Fruit fly (Drosophila melanogaster) whole organism, embryonic: ENCODE data around the gene Myo31DF.

Experiments used
- BtbVII ChIP-seq: fragments of 200-800 bp; sonication (Bioruptor generic); optimal IDR thresholded peaks from 3 replicates; lab custom pipeline; 2017; ENCODE audit warnings: missing biosample characterization, mild to moderate bottlenecking, missing genetic modification characterization
- CG10959 ChIP-seq: fragments of 200-800 bp; sonication (Bioruptor generic); IDR thresholded peaks from 2 replicates; pipeline ENCODE4 v1.3.6; 2022; ENCODE audit warnings: missing biosample characterization, missing genetic modification characterization
- CG11456 ChIP-seq: fragments of 200-800 bp; sonication (Bioruptor generic); IDR thresholded peaks from 3 replicates; pipeline ENCODE4 v1.3.6; 2022; ENCODE audit warnings: missing biosample characterization, missing genetic modification characterization
- CG13775 ChIP-seq: fragments of 200-800 bp; sonication (Bioruptor generic); optimal IDR thresholded peaks from 3 replicates; lab custom pipeline; 2017; ENCODE audit warnings: missing biosample characterization, mild to moderate bottlenecking, missing genetic modification characterization
- CG14710 ChIP-seq: fragments of 200-800 bp; sonication (Bioruptor generic); optimal IDR thresholded peaks from 3 replicates; lab custom pipeline; 2019; ENCODE audit warnings: missing biosample characterization, mild to moderate bottlenecking, missing genetic modification characterization, moderate library complexity
- CG15514 ChIP-seq: fragments of 200-800 bp; sonication (Bioruptor generic); optimal IDR thresholded peaks from 3 replicates; lab custom pipeline; 2017; ENCODE audit warnings: missing biosample characterization, missing genetic modification characterization, mild to moderate bottlenecking, moderate library complexity, missing genetic modification reagents
- CG30403 ChIP-seq: fragments of 200-800 bp; sonication (Bioruptor generic); optimal IDR thresholded peaks from 3 replicates; lab custom pipeline; 2016; ENCODE audit warnings: missing biosample characterization, missing genetic modification characterization
- CG33213 ChIP-seq: fragments of 200-800 bp; sonication (Bioruptor generic); optimal IDR thresholded peaks from 3 replicates; lab custom pipeline; 2016; ENCODE audit warnings: missing biosample characterization, missing genetic modification characterization
- CG34224 ChIP-seq: fragments of 200-800 bp; sonication (Bioruptor generic); IDR thresholded peaks from 3 replicates; pipeline ENCODE4 v1.3.6; 2022; ENCODE audit warnings: missing biosample characterization, missing genetic modification characterization; ENCODE audit not compliant: partially characterized antibody
- CG3847 ChIP-seq: fragments of 200-800 bp; sonication (Bioruptor generic); IDR thresholded peaks from 2 replicates; pipeline ENCODE4 v1.3.6; 2022; ENCODE audit warnings: missing biosample characterization, missing genetic modification characterization
- CG6791 ChIP-seq: fragments of 200-800 bp; sonication (Bioruptor generic); IDR thresholded peaks from 3 replicates; pipeline ENCODE4 v1.3.6; 2022; ENCODE audit warnings: missing biosample characterization, missing genetic modification characterization; ENCODE audit not compliant: partially characterized antibody
- CG7357 ChIP-seq: fragments of 200-800 bp; sonication (Bioruptor generic); IDR thresholded peaks from 3 replicates; pipeline ENCODE4 v1.3.6; 2022; ENCODE audit warnings: missing biosample characterization, missing genetic modification characterization
- CG7987 ChIP-seq: fragments of 200-800 bp; sonication (Bioruptor generic); optimal IDR thresholded peaks from 2 replicates; lab custom pipeline; 2018; ENCODE audit warnings: missing biosample characterization, mild to moderate bottlenecking, missing genetic modification characterization, moderate library complexity
- CG8359 ChIP-seq: fragments of 200-800 bp; sonication (Bioruptor generic); optimal IDR thresholded peaks from 2 replicates; lab custom pipeline; 2017; ENCODE audit warnings: missing biosample characterization, mild to moderate bottlenecking, missing genetic modification characterization, borderline replicate concordance
- CG9817 ChIP-seq: fragments of 200-800 bp; sonication (Bioruptor generic); optimal IDR thresholded peaks from 2 replicates; lab custom pipeline; 2018; ENCODE audit warnings: missing biosample characterization, mild to moderate bottlenecking, missing genetic modification characterization, moderate library complexity
- CG9932 ChIP-seq: fragments of 200-800 bp; sonication (Bioruptor generic); IDR thresholded peaks from 2 replicates; pipeline ENCODE4 v1.3.6; 2022; ENCODE audit warnings: missing biosample characterization, missing genetic modification characterization
- Chrac-16 ChIP-seq: fragments of 200-800 bp; sonication (Bioruptor generic); optimal IDR thresholded peaks from 3 replicates; lab custom pipeline; 2016; ENCODE audit warnings: missing biosample characterization, missing genetic modification characterization
- Doc3 ChIP-seq: fragments of 200-800 bp; sonication (Bioruptor generic); IDR thresholded peaks from 3 replicates; pipeline ENCODE4 v1.3.6; 2022; ENCODE audit warnings: missing biosample characterization, missing genetic modification characterization; ENCODE audit not compliant: partially characterized antibody
- Dref ChIP-seq: fragments of 200-800 bp; sonication (Bioruptor generic); IDR thresholded peaks from 2 replicates; pipeline ENCODE4 v1.3.6; 2022; ENCODE audit warnings: missing biosample characterization, missing genetic modification characterization
- HLHmδ ChIP-seq: fragments of 200-800 bp; sonication (Bioruptor generic); optimal IDR thresholded peaks from 2 replicates; lab custom pipeline; 2018; ENCODE audit warnings: missing biosample characterization, mild to moderate bottlenecking, missing genetic modification characterization, moderate library complexity
- Hr78 ChIP-seq, 2 experiments: fragments of 200-800 bp in 1 of 2; fragments of >200 bp in 1 of 2; sonication (Bioruptor generic) in 1 of 2; optimal IDR thresholded peaks; 2 replicates each; lab custom pipeline; 2017 to 2019; ENCODE audit warnings: missing biosample characterization in 2 of 2, missing genetic modification characterization in 2 of 2, mild to moderate bottlenecking in 1 of 2, moderate library complexity in 1 of 2
- Lhr ChIP-seq: fragments of 200-800 bp; sonication (Bioruptor generic); optimal IDR thresholded peaks from 3 replicates; lab custom pipeline; 2017; ENCODE audit warnings: mild to moderate bottlenecking, missing biosample characterization, missing genetic modification reagents, missing genetic modification characterization
- Lpt ChIP-seq: fragments of >200 bp; optimal IDR thresholded peaks from 2 replicates; lab custom pipeline; 2018; ENCODE audit warnings: missing biosample characterization, missing genetic modification characterization
- Mes4 ChIP-seq: fragments of 200-800 bp; sonication (Bioruptor generic); optimal IDR thresholded peaks from 2 replicates; lab custom pipeline; 2016; ENCODE audit warnings: missing biosample characterization, missing genetic modification characterization
- Mrtf ChIP-seq: fragments of 200-800 bp; sonication (Bioruptor generic); IDR thresholded peaks from 3 replicates; pipeline ENCODE4 v1.3.6; 2022; ENCODE audit warnings: missing biosample characterization, missing genetic modification characterization
- Opbp ChIP-seq: fragments of 200-800 bp; sonication (Bioruptor generic); IDR thresholded peaks from 3 replicates; pipeline ENCODE4 v1.3.6; 2022; ENCODE audit warnings: missing biosample characterization, missing genetic modification characterization; ENCODE audit not compliant: partially characterized antibody
- Rfx ChIP-seq: fragments of 200-800 bp; sonication (Bioruptor generic); IDR thresholded peaks from 2 replicates; pipeline ENCODE4 v1.3.6; 2022; ENCODE audit warnings: missing biosample characterization, missing genetic modification characterization
- Rx ChIP-seq: fragments of 200-800 bp; sonication (Bioruptor generic); IDR thresholded peaks from 2 replicates; pipeline ENCODE4 v1.3.6; 2022; ENCODE audit warnings: missing biosample characterization, missing genetic modification characterization
- Scr ChIP-seq: fragments of 200-800 bp; sonication (Bioruptor generic); IDR thresholded peaks from 2 replicates; pipeline ENCODE4 v1.3.6; 2022; ENCODE audit warnings: missing biosample characterization, missing genetic modification characterization; ENCODE audit not compliant: partially characterized antibody
- Sin3A ChIP-seq: fragments of >200 bp; optimal IDR thresholded peaks from 2 replicates; lab custom pipeline; 2018
- Sry-β ChIP-seq: fragments of 200-800 bp; sonication (Bioruptor generic); optimal IDR thresholded peaks from 2 replicates; lab custom pipeline; 2018; ENCODE audit warnings: missing biosample characterization, mild to moderate bottlenecking, missing genetic modification characterization, moderate library complexity
- ap ChIP-seq: fragments of 200-800 bp; sonication (Bioruptor generic); IDR thresholded peaks from 2 replicates; pipeline ENCODE4 v1.3.6; 2022; ENCODE audit warnings: missing biosample characterization, missing genetic modification characterization
- ase ChIP-seq: fragments of 200-800 bp; sonication (Bioruptor generic); IDR thresholded peaks from 3 replicates; pipeline ENCODE4 v1.3.6; 2022; ENCODE audit warnings: missing biosample characterization, missing genetic modification characterization
- ash1 ChIP-seq: fragments of 200-800 bp; sonication (Bioruptor generic); optimal IDR thresholded peaks from 2 replicates; lab custom pipeline; 2018; ENCODE audit warnings: missing biosample characterization, mild to moderate bottlenecking, missing genetic modification characterization
- bowl ChIP-seq: fragments of 200-800 bp; sonication (Bioruptor generic); IDR thresholded peaks from 2 replicates; pipeline ENCODE4 v1.3.6; 2022; ENCODE audit warnings: missing biosample characterization, missing genetic modification characterization
- chinmo ChIP-seq: fragments of 200-800 bp; sonication (Bioruptor generic); IDR thresholded peaks from 4 replicates; pipeline ENCODE4 v1.3.6; 2022; ENCODE audit warnings: missing biosample characterization, missing genetic modification characterization; ENCODE audit not compliant: partially characterized antibody
- ci ChIP-seq: fragments of 200-800 bp; sonication (Bioruptor generic); IDR thresholded peaks from 3 replicates; pipeline ENCODE4 v1.3.6; 2022; ENCODE audit warnings: missing biosample characterization, missing genetic modification characterization
- crp ChIP-seq, 2 experiments: fragments of 200-800 bp; sonication (Bioruptor generic); optimal IDR thresholded peaks; 2 replicates in 1 of 2; 3 replicates in 1 of 2; lab custom pipeline; 2017; ENCODE audit warnings: missing biosample characterization in 2 of 2, missing genetic modification characterization in 2 of 2, mild to moderate bottlenecking in 1 of 2, moderate library complexity in 1 of 2
- dysf ChIP-seq: fragments of 200-800 bp; sonication (Bioruptor generic); IDR thresholded peaks from 3 replicates; pipeline ENCODE4 v1.3.6; 2022; ENCODE audit warnings: missing biosample characterization, missing genetic modification characterization
- gce ChIP-seq: fragments of 200-800 bp; sonication (Bioruptor generic); IDR thresholded peaks from 3 replicates; pipeline ENCODE4 v1.3.6; 2022; ENCODE audit warnings: missing biosample characterization, missing genetic modification characterization
- hbn ChIP-seq: fragments of 200-800 bp; sonication (Bioruptor generic); IDR thresholded peaks from 2 replicates; pipeline ENCODE4 v1.3.6; 2022; ENCODE audit warnings: missing biosample characterization, missing genetic modification characterization; ENCODE audit not compliant: partially characterized antibody
- phol ChIP-seq: fragments of 200-800 bp; sonication (Bioruptor generic); optimal IDR thresholded peaks from 3 replicates; lab custom pipeline; 2018; ENCODE audit warnings: missing biosample characterization, mild to moderate bottlenecking, missing genetic modification characterization, moderate library complexity
- pum ChIP-seq: fragments of 200-800 bp; sonication (Bioruptor generic); optimal IDR thresholded peaks from 2 replicates; lab custom pipeline; 2016; ENCODE audit warnings: missing biosample characterization, missing genetic modification characterization
- pzg ChIP-seq: fragments of 200-800 bp; sonication (Bioruptor generic); optimal IDR thresholded peaks from 3 replicates; lab custom pipeline; 2018; ENCODE audit warnings: missing biosample characterization, mild to moderate bottlenecking, missing genetic modification characterization, moderate library complexity
- ranshi ChIP-seq: fragments of 200-800 bp; sonication (Bioruptor generic); IDR thresholded peaks from 2 replicates; pipeline ENCODE4 v1.3.6; 2022; ENCODE audit warnings: missing biosample characterization, missing genetic modification characterization
- row ChIP-seq: fragments of 200-800 bp; sonication (Bioruptor generic); IDR thresholded peaks from 3 replicates; pipeline ENCODE4 v1.3.6; 2022; ENCODE audit warnings: missing biosample characterization, missing genetic modification characterization
- sima ChIP-seq: fragments of 200-800 bp; sonication (Bioruptor generic); optimal IDR thresholded peaks from 2 replicates; lab custom pipeline; 2016; ENCODE audit warnings: missing biosample characterization, missing genetic modification characterization
- stwl ChIP-seq: fragments of 200-800 bp; sonication (Bioruptor generic); optimal IDR thresholded peaks from 3 replicates; lab custom pipeline; 2018; ENCODE audit warnings: missing biosample characterization, mild to moderate bottlenecking, missing genetic modification characterization, moderate library complexity
- tup ChIP-seq: fragments of 200-800 bp; sonication (Bioruptor generic); optimal IDR thresholded peaks from 2 replicates; lab custom pipeline; 2016; ENCODE audit warnings: missing biosample characterization, mild to moderate bottlenecking, missing genetic modification characterization, moderate library complexity
- unc-4 ChIP-seq: fragments of 200-800 bp; sonication (Bioruptor generic); IDR thresholded peaks from 2 replicates; pipeline ENCODE4 v1.3.6; 2022; ENCODE audit warnings: missing biosample characterization, missing genetic modification characterization; ENCODE audit not compliant: partially characterized antibody
- yki ChIP-seq: fragments of >200 bp; optimal IDR thresholded peaks from 3 replicates; lab custom pipeline; 2018

Myo31DF gene

DNA sequence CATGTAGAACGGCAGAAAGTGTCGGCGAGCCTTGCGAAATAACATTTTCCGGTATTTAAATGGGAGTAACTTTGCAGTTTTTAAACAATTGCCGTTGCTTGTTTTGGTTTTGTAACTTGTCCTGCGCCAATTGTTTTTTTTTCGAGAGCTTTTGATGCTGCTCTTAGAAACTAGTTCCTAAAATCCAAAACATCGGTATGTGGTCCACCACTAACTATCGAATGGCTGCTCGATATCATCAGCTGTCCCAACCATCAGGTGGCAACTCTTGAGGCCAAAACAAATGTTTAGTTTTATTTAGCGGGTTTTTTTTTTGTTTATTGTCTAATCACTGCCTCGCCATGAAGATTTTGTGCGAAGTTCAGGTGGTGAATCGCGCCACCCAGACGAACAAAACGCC, 10.5 kb upstream of the Myo31DF start, which contains the start of the genes Fatp1 and Lrr47 (continued):
- TF ChIP-seq CG8359 (no peak), CG34224 (peak; percentile 77), tup (GFP tag; lab: Kevin White, UChicago) (no peak), ranshi (GFP tag; lab: Robert Waterston, UW) (no peak), CG7357 (no peak), bowl (no peak), Doc3 (GFP tag; lab: Robert Waterston, UW) (peak; percentile 76), CG9817 (no peak), pzg (GFP tag; lab: Kevin White, UChicago) (peak; percentile 75), chinmo (GFP tag; lab: Robert Waterston, UW) (peak; percentile 87; the same call in 3 of the 4 replicates), hbn (GFP tag; lab: Robert Waterston, UW) (peak; percentile 85), CG33213 (GFP tag; lab: Kevin White, UChicago) (peak; percentile 44), CG9932 (GFP tag; lab: Robert Waterston, UW) (peak; percentile 58; the same call in 1 of the 2 replicates), ap (no peak), crp (GFP tag; optimal IDR thresholded peaks at IDR 0.05; lab: Kevin White, UChicago) (peak in 1 of 2 experiments; percentile 92), Hr78 (GFP tag; optimal IDR thresholded peaks at IDR 0.05; lab: Kevin White, UChicago) (no peak), pum (GFP tag; lab: Kevin White, UChicago) (no peak), CG14710 (tag; lab: Kevin White, UChicago) (peak; percentile 25), gce (GFP tag; lab: Robert Waterston, UW) (no peak), CG3847 (GFP tag; lab: Robert Waterston, UW) (no peak; the same call in 1 of the 2 replicates), CG6791 (GFP tag; lab: Robert Waterston, UW) (peak; percentile 84), Sin3A (peak; percentile 78), Sry-β (GFP tag; lab: Kevin White, UChicago) (peak; percentile 14), Rfx (GFP tag; lab: Robert Waterston, UW) (peak; percentile 24; the same call in 1 of the 2 replicates), Mrtf (GFP tag; lab: Robert Waterston, UW) (no peak), ase (GFP tag; lab: Robert Waterston, UW) (no peak), BtbVII (GFP tag; lab: Kevin White, UChicago) (no peak), HLHmδ (no peak), CG30403 (peak; percentile 7), CG7987 (GFP tag; lab: Kevin White, UChicago) (no peak), CG15514 (GFP tag; lab: Kevin White, UChicago) (peak; percentile 99), stwl (peak; percentile 41), Dref (GFP tag; lab: Robert Waterston, UW) (peak; percentile 56), Scr (GFP tag; lab: Robert Waterston, UW) (peak; percentile 88), row (peak; percentile 71)
- TF ChIP-seq, all 482 proteins: peak for 62

DNA sequence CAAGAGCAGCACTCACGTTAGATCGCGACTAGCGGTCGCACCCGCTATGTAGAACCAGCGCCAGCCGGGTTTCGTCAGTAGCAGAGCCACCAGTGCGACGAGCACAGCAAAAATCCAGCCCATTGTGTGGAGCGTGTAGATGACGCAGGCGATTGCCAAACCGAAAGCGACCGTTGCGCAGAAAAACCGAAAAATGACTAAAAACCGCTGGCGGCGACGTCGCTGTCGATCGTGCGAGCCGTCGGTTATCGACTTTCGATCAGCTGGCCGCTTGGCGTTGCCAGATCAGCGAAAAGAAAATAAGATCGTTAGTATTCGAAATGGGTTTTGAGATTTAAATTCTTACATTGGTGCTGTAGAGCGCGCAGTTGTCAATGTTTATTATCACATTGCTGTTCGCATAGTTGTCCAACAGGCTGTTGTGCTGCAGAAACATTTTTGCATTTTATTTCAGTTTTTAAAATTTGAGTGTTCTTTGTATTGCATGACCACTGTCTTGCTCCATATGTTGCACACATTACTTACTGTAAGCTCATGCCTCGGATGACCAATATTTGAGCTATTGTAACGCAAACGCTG, 10.0 kb upstream of the Myo31DF start:
- no peak for TF ChIP-seq ash1 (GFP tag; lab: Kevin White, UChicago)
- TF ChIP-seq dysf (GFP tag; lab: Robert Waterston, UW), result 0 out of 3 replicates have a peak, but pooled peaks have one; percentile 39
- TF ChIP-seq CG10959 (GFP tag; lab: Robert Waterston, UW), result no peak
- TF ChIP-seq Lhr (GFP tag; lab: Kevin White, UChicago), result peak; percentile 3
- no peak for TF ChIP-seq yki (lab: Kevin White, UChicago)
- peak; percentile 78; the same call in 2 of the 3 replicates for TF ChIP-seq ci (GFP tag; lab: Robert Waterston, UW)
- TF ChIP-seq Rx, result no peak
- TF ChIP-seq unc-4, result no peak; the same call in 1 of the 2 replicates
- TF ChIP-seq Chrac-16 (GFP tag; lab: Kevin White, UChicago), result no peak
- TF ChIP-seq sima (GFP tag; lab: Kevin White, UChicago), result no peak
- TF ChIP-seq CG13775 (GFP tag; lab: Kevin White, UChicago), result peak; percentile 43
- TF ChIP-seq Opbp (GFP tag; lab: Robert Waterston, UW), result peak; percentile 60; the same call in 2 of the 3 replicates
- TF ChIP-seq phol (tag; lab: Kevin White, UChicago), result peak; percentile 38
- peak; percentile 63; the same call in 1 of the 3 replicates for TF ChIP-seq CG11456
- TF ChIP-seq Lpt (GFP tag; lab: Kevin White, UChicago), result no peak
- TF ChIP-seq Mes4, result no peak
